Fruit fly (Drosophila melanogaster): ENCODE measurements around the gene CG46468.
A peak's percentile ranks its signal among the peaks of the same experiment; 100 is the strongest.

The CG46468 gene

dm6 chr2L:9543871-9544270 lies 21.4 kb downstream of the CG46468 start, which contains the start of gene CG13113:
Gene CG13113 (plus strand): TSS chr2L:9544171.
- TF ChIP-seq trh (GFP tag; optimal IDR thresholded peaks at IDR 0.05) = no peak
- TF ChIP-seq CG10462 (GFP tag; optimal IDR thresholded peaks at IDR 0.05) = no peak
- TF ChIP-seq B-H1 (GFP tag; IDR thresholded peaks at IDR 0.05) = no peak
- TF ChIP-seq CG6854 (GFP tag; optimal IDR thresholded peaks at IDR 0.05) = no peak
- TF ChIP-seq grau (tag; optimal IDR thresholded peaks at IDR 0.05) = no peak
- TF ChIP-seq p53 (GFP tag; optimal IDR thresholded peaks at IDR 0.05) = no peak
- TF ChIP-seq CG14860 (GFP tag; IDR thresholded peaks at IDR 0.05; ENCODE audit: partially characterized antibody) = no peak
- TF ChIP-seq sim (GFP tag; IDR thresholded peaks at IDR 0.05) = no peak

- TF ChIP-seq CG13775 (GFP tag; optimal IDR thresholded peaks at IDR 0.05) (no peak), Tbp (GFP tag; optimal IDR thresholded peaks at IDR 0.05) (no peak), D19A (tag; optimal IDR thresholded peaks at IDR 0.05) (no peak), GATAe (GFP tag; conservative IDR thresholded peaks at IDR 0.05) (no peak), sqz (GFP tag; optimal IDR thresholded peaks at IDR 0.05) (no peak), seq (GFP tag; IDR thresholded peaks at IDR 0.05) (no peak), CG10959 (GFP tag; IDR thresholded peaks at IDR 0.05) (no peak), pita (GFP tag; optimal IDR thresholded peaks at IDR 0.05) (no peak), Hr3 (GFP tag; optimal IDR thresholded peaks at IDR 0.05) (no peak), Awh (GFP tag; IDR thresholded peaks at IDR 0.05) (no peak)
These were observed 22.7 kb downstream of the CG46468 start, which contains the start of gene Cpr30B for dm6 chr2L:9542578-9542977. Gene Cpr30B (plus strand): TSS chr2L:9542878.

- TF ChIP-seq Stat92E (GFP tag; optimal IDR thresholded peaks at IDR 0.05) (no peak), CG17359 (tag; optimal IDR thresholded peaks at IDR 0.05) (peak; percentile 0), Ets97D (GFP tag; optimal IDR thresholded peaks at IDR 0.05) (peak; percentile 15), CG6175 (GFP tag; IDR thresholded peaks at IDR 0.05) (no peak), Fer1 (GFP tag; optimal IDR thresholded peaks at IDR 0.05) (no peak), Atf-2 (GFP tag; optimal IDR thresholded peaks at IDR 0.05) (no peak), CG8089 (GFP tag; optimal IDR thresholded peaks at IDR 0.05) (no peak), Hr3 (GFP tag; optimal IDR thresholded peaks at IDR 0.05) (no peak), sisA (GFP tag; IDR thresholded peaks at IDR 0.05) (no peak), CG1832 (GFP tag; optimal IDR thresholded peaks at IDR 0.05) (no peak), da (GFP tag; optimal IDR thresholded peaks at IDR 0.05) (no peak), CG30431 (GFP tag; optimal IDR thresholded peaks at IDR 0.05) (no peak), Sox102F (GFP tag; optimal IDR thresholded peaks at IDR 0.05) (no peak), ro (GFP tag; IDR thresholded peaks at IDR 0.05) (no peak), Fer2 (tag; optimal IDR thresholded peaks at IDR 0.05) (no peak), Spps (tag; optimal IDR thresholded peaks at IDR 0.05) (no peak), bbx (GFP tag; IDR thresholded peaks at IDR 0.05; ENCODE audit: partially characterized antibody) (no peak), CG17385 (GFP tag; optimal IDR thresholded peaks at IDR 0.05) (no peak), z (GFP tag; IDR thresholded peaks at IDR 0.05) (no peak), CG2875 (GFP tag; optimal IDR thresholded peaks at IDR 0.05) (no peak), sna (GFP tag; IDR thresholded peaks at IDR 0.05; ENCODE audit: partially characterized antibody) (no peak), BEAF-32 (GFP tag; optimal IDR thresholded peaks at IDR 0.05) (peak; percentile 21), CG12299 (tag; optimal IDR thresholded peaks at IDR 0.05) (no peak), btn (GFP tag; optimal IDR thresholded peaks at IDR 0.05) (no peak), CG14667 (GFP tag; IDR thresholded peaks at IDR 0.05) (no peak), CG6791 (GFP tag; IDR thresholded peaks at IDR 0.05; ENCODE audit: partially characterized antibody) (no peak), Lim3 (GFP tag; IDR thresholded peaks at IDR 0.05) (no peak), CG33213 (GFP tag; optimal IDR thresholded peaks at IDR 0.05) (no peak), CG31365 (tag; optimal IDR thresholded peaks at IDR 0.05) (no peak), BtbVII (GFP tag; optimal IDR thresholded peaks at IDR 0.05) (no peak), Doc3 (GFP tag; IDR thresholded peaks at IDR 0.05; ENCODE audit: partially characterized antibody) (no peak), Sry-δ (GFP tag; optimal IDR thresholded peaks at IDR 0.05) (no peak)
These were observed 25.2 kb downstream of the CG46468 start, which contains the start of gene CG17855 for dm6 chr2L:9539988-9540573. Gene CG17855 (plus strand): TSS chr2L:9540523.
